Worm (Caenorhabditis elegans): ENCODE data around the gene F18E9.4.
A peak's percentile ranks its signal among the peaks of the same experiment; 100 is the strongest.

Gene F18E9.4

DNA sequence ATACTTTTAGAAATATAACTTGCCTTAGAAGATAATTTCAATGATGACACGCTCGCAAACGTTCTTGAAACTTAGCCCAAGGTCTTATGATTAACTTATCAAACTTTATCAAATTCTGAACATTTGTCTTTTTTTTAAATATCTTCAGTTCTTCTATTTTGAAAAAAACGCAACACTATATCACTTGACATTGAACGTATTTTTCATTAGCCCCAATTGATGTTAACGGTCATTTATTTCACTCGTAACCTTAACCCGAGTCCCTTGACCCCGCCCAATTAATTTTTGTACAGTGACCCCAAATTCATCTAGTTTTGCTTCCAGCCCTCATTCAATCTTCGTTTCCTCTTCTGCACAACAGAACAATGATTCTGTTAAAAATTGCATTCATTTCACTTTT, 5.5 kb downstream of the F18E9.4 start, which contains the start of gene F18E9.3:
Gene F18E9.3, plus strand, starts transcription at position 311 of the 400 bp plus-strand sequence.
- TF ChIP-seq madf-9 (GFP tag; conservative IDR thresholded peaks at IDR 0.05), result no peak
- TF ChIP-seq ces-1 (GFP tag; optimal IDR thresholded peaks at IDR 0.05), result no peak
- no peak for TF ChIP-seq lin-38 (GFP tag; IDR thresholded peaks at IDR 0.05)
- no peak for TF ChIP-seq F10B5.3 (tag; optimal IDR thresholded peaks at IDR 0.05)
- no peak for TF ChIP-seq D1046.2 (GFP tag; IDR thresholded peaks at IDR 0.05)
- no peak for TF ChIP-seq unc-62 (GFP tag; optimal IDR thresholded peaks at IDR 0.05 in 1 of 2)
- no peak for TF ChIP-seq unc-62 (tag; optimal IDR thresholded peaks at IDR 0.05)
- TF ChIP-seq php-3 (GFP tag; IDR thresholded peaks at IDR 0.05), result no peak
- TF ChIP-seq dmd-6 (GFP tag; IDR thresholded peaks at IDR 0.05), result no peak
- TF ChIP-seq hlh-30 (tag; optimal IDR thresholded peaks at IDR 0.05; ENCODE audit: insufficient read depth), result peak; percentile 15
- TF ChIP-seq lir-3 (tag; optimal IDR thresholded peaks at IDR 0.05), result no peak
- no peak for TF ChIP-seq lin-1 (GFP tag; IDR thresholded peaks at IDR 0.05)
- peak; percentile 96 for TF ChIP-seq aha-1 (tag)
- no peak for TF ChIP-seq mdl-1 (tag; optimal IDR thresholded peaks at IDR 0.05)
- no peak for TF ChIP-seq F37D6.2 (tag; optimal IDR thresholded peaks at IDR 0.05)
- TF ChIP-seq madf-5 (GFP tag; IDR thresholded peaks at IDR 0.05), result no peak

ce11 chrX:8592881-8593280, 12.6 kb downstream of the F18E9.4 start, which contains the start of gene nlp-7:
TSS of gene nlp-7 (plus strand) at chrX:8593181.
- no peak for TF ChIP-seq ama-1 (optimal IDR thresholded peaks at IDR 0.05)

DNA sequence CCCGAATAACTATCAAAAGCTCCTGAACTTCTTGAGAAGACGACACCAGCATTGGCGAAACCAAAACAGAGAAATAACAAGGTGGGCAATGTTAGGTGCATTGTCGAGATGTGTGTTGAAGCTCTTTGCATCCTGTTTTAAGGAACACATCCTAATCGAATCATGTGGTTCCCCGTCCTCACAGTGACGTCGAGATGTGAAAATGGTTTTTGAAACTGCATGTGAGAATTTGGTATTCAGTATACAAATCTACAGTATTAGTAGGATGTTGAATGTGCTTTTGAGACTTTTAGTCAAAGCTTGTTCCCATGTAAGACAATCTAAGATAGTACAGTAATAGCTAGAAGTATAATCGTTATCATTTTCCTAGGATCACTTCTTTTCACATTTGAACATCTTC, 17.3 kb downstream of the F18E9.4 start, which contains the start of gene F18E9.7:
Gene F18E9.7, minus strand, starts transcription at position 101 of the 400 bp plus-strand sequence.
- TF ChIP-seq lim-7 (GFP tag; IDR thresholded peaks at IDR 0.05) (no peak), dmd-8 (GFP tag; IDR thresholded peaks at IDR 0.05) (no peak), Y48G9A.11 (GFP tag; IDR thresholded peaks at IDR 0.05) (no peak), nhr-237 (tag; optimal IDR thresholded peaks at IDR 0.05) (no peak), R02D3.7 (tag; optimal IDR thresholded peaks at IDR 0.05) (no peak), snpc-1.2 (GFP tag; IDR thresholded peaks at IDR 0.05) (no peak), rbr-2 (tag; optimal IDR thresholded peaks at IDR 0.05) (no peak), zfp-3 (GFP tag; conservative IDR thresholded peaks at IDR 0.05) (no peak), egl-43 (GFP tag; IDR thresholded peaks at IDR 0.05) (no peak), mdt-29 (GFP tag; IDR thresholded peaks at IDR 0.05) (no peak), nhr-77 (tag; optimal IDR thresholded peaks at IDR 0.05) (no peak), ceh-32 (tag; optimal IDR thresholded peaks at IDR 0.05; ENCODE audit: poor library complexity) (no peak), mxl-3 (GFP tag; optimal IDR thresholded peaks at IDR 0.05) (no peak), lir-3 (tag; optimal IDR thresholded peaks at IDR 0.05) (no peak), lin-15B (tag; optimal IDR thresholded peaks at IDR 0.05) (no peak), hif-1 (tag; optimal IDR thresholded peaks at IDR 0.05) (no peak), php-3 (GFP tag; IDR thresholded peaks at IDR 0.05) (no peak)

- TF ChIP-seq nhr-11 (tag; optimal IDR thresholded peaks at IDR 0.05), result no peak
- no peak for TF ChIP-seq nhr-41 (GFP tag; IDR thresholded peaks at IDR 0.05)
- no peak for TF ChIP-seq nhr-102 (tag; optimal IDR thresholded peaks at IDR 0.05)
- peak; percentile 93 for TF ChIP-seq aha-1 (tag)
These were observed 18.2 kb downstream of the F18E9.4 start for ce11 chrX:8598491-8598890.

ce11 chrX:8599725-8600124, 19.4 kb downstream of the F18E9.4 start:
- TF ChIP-seq daf-16 (GFP tag; optimal IDR thresholded peaks at IDR 0.05), result no peak
- no peak for TF ChIP-seq daf-16 (tag; optimal IDR thresholded peaks at IDR 0.05)
- TF ChIP-seq mdl-1 (tag; optimal IDR thresholded peaks at IDR 0.05), result no peak
- TF ChIP-seq Y75B8A.6 (GFP tag; IDR thresholded peaks at IDR 0.05), result no peak
- no peak for TF ChIP-seq madf-9 (GFP tag; conservative IDR thresholded peaks at IDR 0.05)
